Fruit fly (Drosophila melanogaster) whole organism, embryonic: ENCODE results near the gene CG15203.

Source experiments
- BEAF-32 ChIP-seq: fragments of 200-800 bp; sonication (Bioruptor generic); optimal IDR thresholded peaks from 3 replicates; lab custom pipeline; 2017; ENCODE audit warnings: missing biosample characterization, missing genetic modification characterization, mild to moderate bottlenecking, moderate library complexity, missing genetic modification reagents
- CG10147 ChIP-seq: fragments of 200-800 bp; sonication (Bioruptor generic); optimal IDR thresholded peaks from 2 replicates; lab custom pipeline; 2019; ENCODE audit warnings: missing biosample characterization, mild to moderate bottlenecking, missing genetic modification characterization, moderate library complexity
- CG10565 ChIP-seq: fragments of 200-800 bp; sonication (Bioruptor generic); optimal IDR thresholded peaks from 3 replicates; lab custom pipeline; 2016; ENCODE audit warnings: missing biosample characterization, mild to moderate bottlenecking, missing genetic modification characterization
- CG13296 ChIP-seq: fragments of 200-800 bp; sonication (Bioruptor generic); optimal IDR thresholded peaks from 3 replicates; lab custom pipeline; 2018; ENCODE audit warnings: missing biosample characterization, mild to moderate bottlenecking, missing genetic modification characterization
- CG17361 ChIP-seq: fragments of 200-800 bp; sonication (Bioruptor generic); IDR thresholded peaks from 3 replicates; pipeline ENCODE4 v1.3.6; 2022; ENCODE audit warnings: missing biosample characterization, missing genetic modification characterization
- CG17829 ChIP-seq: fragments of 200-800 bp; optimal IDR thresholded peaks from 2 replicates; lab custom pipeline; 2019; ENCODE audit warnings: missing biosample characterization, mild to moderate bottlenecking, missing genetic modification characterization, moderate library complexity
- CG17912 ChIP-seq: fragments of 200-800 bp; sonication (Bioruptor generic); optimal IDR thresholded peaks from 2 replicates; lab custom pipeline; 2018; ENCODE audit warnings: missing biosample characterization, mild to moderate bottlenecking, missing genetic modification characterization
- CG18262 ChIP-seq: fragments of 200-800 bp; optimal IDR thresholded peaks from 3 replicates; lab custom pipeline; 2019; ENCODE audit warnings: missing biosample characterization, mild to moderate bottlenecking, missing genetic modification characterization, moderate library complexity
- CG31441 ChIP-seq: fragments of 200-800 bp; sonication (Bioruptor generic); IDR thresholded peaks from 2 replicates; pipeline ENCODE4 v1.3.6; 2022; ENCODE audit warnings: missing biosample characterization, missing genetic modification characterization
- CG4707 ChIP-seq: fragments of 200-800 bp; sonication (Bioruptor generic); optimal IDR thresholded peaks from 2 replicates; lab custom pipeline; 2018; ENCODE audit warnings: missing biosample characterization, mild to moderate bottlenecking, missing genetic modification characterization, moderate library complexity
- CG5180 ChIP-seq: fragments of 200-800 bp; sonication (Bioruptor generic); optimal IDR thresholded peaks from 3 replicates; lab custom pipeline; 2017; ENCODE audit warnings: missing biosample characterization, missing genetic modification characterization, mild to moderate bottlenecking, moderate library complexity, missing genetic modification reagents
- CG6683 ChIP-seq: fragments of 200-800 bp; sonication (Bioruptor generic); optimal IDR thresholded peaks from 2 replicates; lab custom pipeline; 2017; ENCODE audit warnings: missing biosample characterization, mild to moderate bottlenecking, missing genetic modification characterization, missing genetic modification reagents
- CG6791 ChIP-seq: fragments of 200-800 bp; sonication (Bioruptor generic); IDR thresholded peaks from 3 replicates; pipeline ENCODE4 v1.3.6; 2022; ENCODE audit warnings: missing biosample characterization, missing genetic modification characterization; ENCODE audit not compliant: partially characterized antibody
- CG7786 ChIP-seq: fragments of 200-800 bp; sonication (Bioruptor generic); optimal IDR thresholded peaks from 2 replicates; lab custom pipeline; 2016; ENCODE audit warnings: missing biosample characterization, missing genetic modification characterization
- CG7963 ChIP-seq: fragments of 200-800 bp; sonication (Bioruptor generic); IDR thresholded peaks from 3 replicates; pipeline ENCODE4 v1.3.6; 2022; ENCODE audit warnings: missing biosample characterization, missing genetic modification characterization; ENCODE audit not compliant: partially characterized antibody
- CG9876 ChIP-seq: fragments of 200-800 bp; sonication (Bioruptor generic); optimal IDR thresholded peaks from 2 replicates; lab custom pipeline; 2016; ENCODE audit warnings: missing biosample characterization, missing genetic modification characterization
- CG9932 ChIP-seq: fragments of 200-800 bp; sonication (Bioruptor generic); IDR thresholded peaks from 2 replicates; pipeline ENCODE4 v1.3.6; 2022; ENCODE audit warnings: missing biosample characterization, missing genetic modification characterization
- D19B ChIP-seq: fragments of 200-800 bp; sonication (Bioruptor generic); optimal IDR thresholded peaks from 2 replicates; lab custom pipeline; 2017; ENCODE audit warnings: missing biosample characterization, mild to moderate bottlenecking, missing genetic modification characterization
- Doc2 ChIP-seq: fragments of 200-800 bp; sonication (Bioruptor generic); IDR thresholded peaks from 2 replicates; pipeline ENCODE4 v1.3.6; 2022; ENCODE audit warnings: missing biosample characterization, missing genetic modification characterization
- Dref ChIP-seq: fragments of 200-800 bp; sonication (Bioruptor generic); IDR thresholded peaks from 2 replicates; pipeline ENCODE4 v1.3.6; 2022; ENCODE audit warnings: missing biosample characterization, missing genetic modification characterization
- E2f2 ChIP-seq: fragments of 200-800 bp; sonication (Bioruptor generic); IDR thresholded peaks from 2 replicates; pipeline ENCODE4 v1.3.6; 2022; ENCODE audit warnings: missing biosample characterization, missing genetic modification characterization
- Eip74EF ChIP-seq, 2 experiments: fragments of 200-800 bp in 1 of 2; fragments of >200 bp in 1 of 2; sonication (Bioruptor generic) in 1 of 2; optimal IDR thresholded peaks; 2 replicates each; lab custom pipeline; 2017 to 2019; ENCODE audit warnings: missing biosample characterization in 2 of 2, missing genetic modification characterization in 2 of 2, mild to moderate bottlenecking in 1 of 2, moderate library complexity in 1 of 2
- Ets97D ChIP-seq: fragments of 200-800 bp; sonication (Bioruptor generic); optimal IDR thresholded peaks from 3 replicates; lab custom pipeline; 2016; ENCODE audit warnings: missing biosample characterization, missing genetic modification characterization
- Lhr ChIP-seq: fragments of 200-800 bp; sonication (Bioruptor generic); optimal IDR thresholded peaks from 3 replicates; lab custom pipeline; 2017; ENCODE audit warnings: mild to moderate bottlenecking, missing biosample characterization, missing genetic modification reagents, missing genetic modification characterization
- NC2α ChIP-seq: fragments of 200-800 bp; sonication (Bioruptor generic); optimal IDR thresholded peaks from 2 replicates; lab custom pipeline; 2016; ENCODE audit warnings: missing biosample characterization, missing genetic modification characterization
- Oaz ChIP-seq: fragments of 200-800 bp; sonication (Bioruptor generic); IDR thresholded peaks from 2 replicates; pipeline ENCODE4 v1.3.6; 2022; ENCODE audit warnings: missing biosample characterization, missing genetic modification characterization
- al ChIP-seq: fragments of 200-800 bp; sonication (Bioruptor generic); IDR thresholded peaks from 2 replicates; pipeline ENCODE4 v1.3.6; 2022; ENCODE audit warnings: missing biosample characterization, missing genetic modification characterization
- ara ChIP-seq: fragments of 200-800 bp; sonication (Bioruptor generic); IDR thresholded peaks from 2 replicates; pipeline ENCODE4 v1.3.6; 2022; ENCODE audit warnings: missing biosample characterization, missing genetic modification characterization
- ato ChIP-seq: fragments of 200-800 bp; sonication (Bioruptor generic); IDR thresholded peaks from 2 replicates; pipeline ENCODE4 v1.3.6; 2022; ENCODE audit warnings: missing biosample characterization, missing genetic modification characterization; ENCODE audit not compliant: partially characterized antibody
- bcd ChIP-seq: fragments of 200-800 bp; sonication (Bioruptor generic); optimal IDR thresholded peaks from 2 replicates; lab custom pipeline; 2017; ENCODE audit warnings: missing biosample characterization, mild to moderate bottlenecking, missing genetic modification characterization
- chinmo ChIP-seq: fragments of 200-800 bp; sonication (Bioruptor generic); IDR thresholded peaks from 4 replicates; pipeline ENCODE4 v1.3.6; 2022; ENCODE audit warnings: missing biosample characterization, missing genetic modification characterization; ENCODE audit not compliant: partially characterized antibody
- chm ChIP-seq: fragments of 200-800 bp; sonication (Bioruptor generic); IDR thresholded peaks from 2 replicates; pipeline ENCODE4 v1.3.6; 2022; ENCODE audit warnings: missing biosample characterization, missing genetic modification characterization
- crc ChIP-seq: fragments of 200-800 bp; sonication (Bioruptor generic); optimal IDR thresholded peaks from 2 replicates; lab custom pipeline; 2016; ENCODE audit warnings: missing biosample characterization, missing genetic modification characterization
- crol ChIP-seq: fragments of 200-800 bp; sonication (Bioruptor generic); IDR thresholded peaks from 2 replicates; pipeline ENCODE4 v1.3.6; 2022; ENCODE audit warnings: missing biosample characterization, missing genetic modification characterization
- crp ChIP-seq, 2 experiments: fragments of 200-800 bp; sonication (Bioruptor generic); optimal IDR thresholded peaks; 2 replicates in 1 of 2; 3 replicates in 1 of 2; lab custom pipeline; 2017; ENCODE audit warnings: missing biosample characterization in 2 of 2, missing genetic modification characterization in 2 of 2, mild to moderate bottlenecking in 1 of 2, moderate library complexity in 1 of 2
- cwo ChIP-seq: fragments of 200-800 bp; sonication (Bioruptor generic); optimal IDR thresholded peaks from 3 replicates; lab custom pipeline; 2017; ENCODE audit warnings: missing biosample characterization, missing genetic modification characterization, mild to moderate bottlenecking, moderate library complexity, missing genetic modification reagents
- dmrt11E ChIP-seq: fragments of 200-800 bp; sonication (Bioruptor generic); optimal IDR thresholded peaks from 3 replicates; lab custom pipeline; 2018; ENCODE audit warnings: missing biosample characterization, mild to moderate bottlenecking, missing genetic modification characterization, moderate library complexity
- grn ChIP-seq: fragments of 200-800 bp; sonication (Bioruptor generic); optimal IDR thresholded peaks from 3 replicates; lab custom pipeline; 2017; ENCODE audit warnings: missing biosample characterization, missing genetic modification characterization
- kay ChIP-seq: fragments of 200-800 bp; sonication (Bioruptor generic); optimal IDR thresholded peaks from 2 replicates; lab custom pipeline; 2016; ENCODE audit warnings: missing biosample characterization, missing genetic modification characterization
- ken ChIP-seq: fragments of 200-800 bp; sonication (Bioruptor generic); IDR thresholded peaks from 3 replicates; pipeline ENCODE4 v1.3.6; 2022; ENCODE audit warnings: missing biosample characterization, missing genetic modification characterization
- nerfin-1 ChIP-seq: fragments of 200-800 bp; sonication (Bioruptor generic); optimal IDR thresholded peaks from 3 replicates; lab custom pipeline; 2019; ENCODE audit warnings: missing biosample characterization, mild to moderate bottlenecking, missing genetic modification characterization, moderate library complexity
- pho ChIP-seq: fragments of 200-800 bp; sonication (Bioruptor generic); optimal IDR thresholded peaks from 2 replicates; lab custom pipeline; 2016; ENCODE audit warnings: missing biosample characterization, missing genetic modification characterization
- pita ChIP-seq: fragments of 200-800 bp; sonication (Bioruptor generic); optimal IDR thresholded peaks from 2 replicates; lab custom pipeline; 2017; ENCODE audit warnings: missing biosample characterization, mild to moderate bottlenecking, missing genetic modification characterization
- pnt ChIP-seq: fragments of 200-800 bp; sonication (Bioruptor generic); optimal IDR thresholded peaks from 3 replicates; lab custom pipeline; 2016; ENCODE audit warnings: missing biosample characterization, missing genetic modification characterization
- scrt ChIP-seq: fragments of 200-800 bp; sonication (Bioruptor generic); optimal IDR thresholded peaks from 2 replicates; lab custom pipeline; 2018; ENCODE audit warnings: missing biosample characterization, mild to moderate bottlenecking, missing genetic modification characterization, moderate library complexity
- slbo ChIP-seq: fragments of 200-800 bp; sonication (Bioruptor generic); IDR thresholded peaks from 2 replicates; pipeline ENCODE4 v1.3.6; 2022; ENCODE audit warnings: missing biosample characterization, missing genetic modification characterization
- tin ChIP-seq: fragments of 200-800 bp; sonication (Bioruptor generic); optimal IDR thresholded peaks from 3 replicates; lab custom pipeline; 2016; ENCODE audit warnings: missing biosample characterization, missing genetic modification characterization
- trem ChIP-seq: fragments of 200-800 bp; optimal IDR thresholded peaks from 3 replicates; lab custom pipeline; 2019; ENCODE audit warnings: missing biosample characterization, mild to moderate bottlenecking, missing genetic modification characterization, moderate library complexity
- zen2 ChIP-seq: fragments of 200-800 bp; sonication (Bioruptor generic); IDR thresholded peaks from 3 replicates; pipeline ENCODE4 v1.3.6; 2022; ENCODE audit warnings: missing biosample characterization, missing genetic modification characterization; ENCODE audit not compliant: partially characterized antibody
- zf30C ChIP-seq: fragments of 200-800 bp; sonication (Bioruptor generic); optimal IDR thresholded peaks from 3 replicates; lab custom pipeline; 2018; ENCODE audit warnings: missing biosample characterization, mild to moderate bottlenecking, missing genetic modification characterization

CG15203 gene

DNA sequence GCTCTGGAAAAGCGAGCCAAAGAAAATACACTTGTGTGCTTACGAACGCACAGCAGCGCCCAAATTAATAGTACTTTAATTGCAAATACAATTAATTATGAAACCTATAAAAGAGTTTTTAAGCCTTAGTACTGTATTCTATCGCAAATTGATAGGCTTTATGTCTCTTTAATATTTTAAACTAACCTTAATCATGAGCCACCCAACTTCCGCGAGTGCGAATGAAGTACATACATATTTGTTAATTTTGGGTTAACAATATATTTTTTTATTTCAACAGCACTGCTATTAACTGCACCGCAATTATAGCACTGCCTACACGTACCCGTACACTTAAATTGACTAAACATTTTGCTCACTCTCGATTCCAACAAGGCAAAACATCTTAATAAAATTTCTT is 14.9 kb downstream of the CG15203 start (continued):
- TF ChIP-seq E2f2 = no peak; the same call in 1 of the 2 replicates
- no peak for TF ChIP-seq trem (tag; lab: Kevin White, UChicago)
- no peak for TF ChIP-seq CG17829
- no peak for TF ChIP-seq nerfin-1 (tag; lab: Kevin White, UChicago)
- no peak for TF ChIP-seq kay (GFP tag; lab: Kevin White, UChicago)
- TF ChIP-seq Dref (GFP tag; lab: Robert Waterston, UW) = no peak
- TF ChIP-seq CG7786 (GFP tag; lab: Kevin White, UChicago) = no peak
- TF ChIP-seq zen2 = no peak
- no peak for TF ChIP-seq CG6683
- no peak for TF ChIP-seq crol (GFP tag; lab: Robert Waterston, UW)
- TF ChIP-seq ato (GFP tag; lab: Robert Waterston, UW) = no peak
- TF ChIP-seq al = no peak
- TF ChIP-seq grn = no peak
- TF ChIP-seq CG18262 (tag; lab: Kevin White, UChicago) = no peak
- TF ChIP-seq CG5180 (GFP tag; lab: Kevin White, UChicago) = no peak
- no peak for TF ChIP-seq Lhr (GFP tag; lab: Kevin White, UChicago)
- peak; percentile 57 for TF ChIP-seq slbo (GFP tag; lab: Robert Waterston, UW)
- TF ChIP-seq crp (GFP tag; optimal IDR thresholded peaks at IDR 0.05; lab: Kevin White, UChicago) = no peak
- TF ChIP-seq pho = peak; percentile 13
- TF ChIP-seq CG6791 (GFP tag; lab: Robert Waterston, UW) = no peak
- TF ChIP-seq CG17361 = no peak; the same call in 2 of the 3 replicates
- TF ChIP-seq Doc2 (GFP tag; lab: Robert Waterston, UW) = no peak
- no peak for TF ChIP-seq scrt (GFP tag; lab: Kevin White, UChicago)
- TF ChIP-seq Oaz = no peak
- TF ChIP-seq pnt = no peak
- TF ChIP-seq CG10147 (GFP tag; lab: Kevin White, UChicago) = no peak
- TF ChIP-seq Eip74EF (GFP tag; optimal IDR thresholded peaks at IDR 0.05; lab: Kevin White, UChicago) = no peak
- 0 out of 2 replicates have a peak, but pooled peaks have one; percentile 21 for TF ChIP-seq CG9932
- peak; percentile 34 for TF ChIP-seq tin (GFP tag; lab: Kevin White, UChicago)
- TF ChIP-seq BEAF-32 (GFP tag; lab: Kevin White, UChicago) = no peak
- TF ChIP-seq chm (GFP tag; lab: Robert Waterston, UW) = no peak
- no peak for TF ChIP-seq CG13296 (GFP tag; lab: Kevin White, UChicago)
- peak; percentile 40 for TF ChIP-seq cwo (GFP tag; lab: Kevin White, UChicago)
- TF ChIP-seq CG7963 = no peak
- no peak for TF ChIP-seq dmrt11E (tag; lab: Kevin White, UChicago)
- no peak for TF ChIP-seq zf30C (GFP tag; lab: Kevin White, UChicago)
- TF ChIP-seq pita = no peak
- TF ChIP-seq chinmo = no peak
- TF ChIP-seq crc = no peak
- peak; percentile 5 for TF ChIP-seq D19B (GFP tag; lab: Kevin White, UChicago)
- TF ChIP-seq CG10565 = no peak
- TF ChIP-seq CG17912 = no peak
- no peak for TF ChIP-seq NC2α (GFP tag; lab: Kevin White, UChicago)
- TF ChIP-seq Ets97D (GFP tag; lab: Kevin White, UChicago) = no peak
- no peak for TF ChIP-seq ken
- TF ChIP-seq CG9876 (GFP tag; lab: Kevin White, UChicago) = no peak
- no peak for TF ChIP-seq CG4707
- peak; percentile 40; the same call in 1 of the 2 replicates for TF ChIP-seq CG31441 (GFP tag; lab: Robert Waterston, UW)
- TF ChIP-seq ara (GFP tag; lab: Robert Waterston, UW) = no peak
- TF ChIP-seq bcd (GFP tag; lab: Kevin White, UChicago) = peak; percentile 61
